Fruit fly (Drosophila melanogaster) Kc167 (cell line): ENCODE data around the gene Dlc90F.

Experiments used
- Myc ChIP-seq: fragments of >200 bp; optimal IDR thresholded peaks from 2 replicates; lab custom pipeline; 2017; ENCODE audit warnings: missing external identifiers
- Sin3A ChIP-seq: fragments of >200 bp; optimal IDR thresholded peaks from 2 replicates; lab custom pipeline; 2018; ENCODE audit warnings: missing external identifiers
- h ChIP-seq: fragments of >200 bp; optimal IDR thresholded peaks from 3 replicates; lab custom pipeline; 2018; ENCODE audit warnings: missing external identifiers
- insv ChIP-seq: fragments of >200 bp; optimal IDR thresholded peaks from 3 replicates; lab custom pipeline; 2018; ENCODE audit warnings: missing external identifiers
- psq ChIP-seq: fragments of >200 bp; optimal IDR thresholded peaks from 2 replicates; lab custom pipeline; 2017; ENCODE audit warnings: missing external identifiers
- ttk ChIP-seq: sonication (Bioruptor generic); optimal IDR thresholded peaks from 2 replicates; lab custom pipeline; 2017; ENCODE audit warnings: missing external identifiers

Gene Dlc90F

DNA sequence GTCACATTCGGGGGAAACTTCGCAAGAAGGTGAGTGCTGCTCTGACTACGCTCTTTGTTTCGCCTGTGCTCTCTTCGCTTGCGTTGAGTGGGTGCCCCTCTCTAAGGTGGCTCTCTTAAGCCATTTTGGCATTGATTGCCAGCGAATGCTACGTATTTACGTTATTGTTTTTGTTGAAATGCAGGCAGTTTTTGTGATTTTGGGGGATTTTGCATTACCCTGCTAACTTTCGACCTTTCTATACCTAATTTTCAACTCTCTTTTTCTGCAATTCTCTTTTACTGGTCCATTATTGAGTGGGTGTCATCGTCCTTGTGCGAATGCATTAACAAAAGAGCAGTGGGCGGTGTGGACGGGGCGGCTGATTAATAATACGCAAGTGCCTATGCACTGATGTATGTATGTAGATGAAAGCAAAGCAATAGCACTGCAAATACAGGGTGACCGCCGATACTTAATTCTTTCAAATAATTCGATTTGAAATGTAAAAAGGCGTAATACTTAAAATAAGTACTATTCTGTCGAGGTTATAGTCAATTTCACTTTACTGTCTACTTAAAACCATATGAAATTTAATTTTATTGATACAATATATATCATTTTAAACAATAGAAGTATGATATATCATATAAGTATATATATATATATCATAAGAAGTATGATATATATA lies 23.8 kb upstream of the Dlc90F start:
- TF ChIP-seq h (lab: Kevin White, UChicago), result no peak
- no peak for TF ChIP-seq ttk (lab: Kevin White, UChicago)
- no peak for TF ChIP-seq psq (lab: Kevin White, UChicago)
- TF ChIP-seq insv (lab: Kevin White, UChicago), result no peak
- no peak for TF ChIP-seq Sin3A (lab: Kevin White, UChicago)
- TF ChIP-seq Myc (lab: Kevin White, UChicago), result no peak

dm6 chr3R:18276688-18277087 lies 22.3 kb upstream of the Dlc90F start:
- TF ChIP-seq h (lab: Kevin White, UChicago) (no peak), psq (lab: Kevin White, UChicago) (no peak), Myc (lab: Kevin White, UChicago) (no peak)

- no peak for TF ChIP-seq insv (lab: Kevin White, UChicago)
- no peak for TF ChIP-seq ttk (lab: Kevin White, UChicago)
- TF ChIP-seq psq (lab: Kevin White, UChicago), result no peak
- TF ChIP-seq Myc (lab: Kevin White, UChicago), result no peak
- TF ChIP-seq Sin3A (lab: Kevin White, UChicago), result no peak
- no peak for TF ChIP-seq h (lab: Kevin White, UChicago)
Observed at dm6 chr3R:18277406-18277805, 21.6 kb upstream of the Dlc90F start.

- TF ChIP-seq Sin3A (lab: Kevin White, UChicago) (no peak), psq (lab: Kevin White, UChicago) (no peak), h (lab: Kevin White, UChicago) (no peak), insv (lab: Kevin White, UChicago) (no peak), Myc (lab: Kevin White, UChicago) (no peak), ttk (lab: Kevin White, UChicago) (no peak)
Observed at dm6 chr3R:18279494-18279893, 19.5 kb upstream of the Dlc90F start, which contains the start of gene CG7142. CG7142 (minus strand) TSS chr3R:18279522.

DNA sequence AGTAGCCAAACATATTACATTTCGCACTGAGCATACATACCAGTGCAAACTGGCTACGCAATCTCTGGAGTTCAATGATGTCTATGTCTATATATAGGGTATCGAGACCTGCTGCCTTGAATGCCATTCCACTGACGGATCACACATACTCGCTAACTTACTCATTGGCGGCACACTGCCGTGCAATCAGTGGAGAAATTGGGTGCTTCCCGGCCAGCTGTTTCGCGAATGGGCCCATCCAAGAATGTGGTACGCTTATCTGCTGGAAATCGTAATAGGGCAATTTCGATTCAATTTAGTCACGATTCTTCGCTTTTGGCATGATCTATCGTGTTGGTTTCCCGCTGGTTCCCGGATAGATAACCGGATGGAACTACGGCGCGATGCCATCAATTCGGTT lies 18.9 kb upstream of the Dlc90F start:
- TF ChIP-seq insv (lab: Kevin White, UChicago), result no peak
- no peak for TF ChIP-seq psq (lab: Kevin White, UChicago)
- TF ChIP-seq h (lab: Kevin White, UChicago), result no peak
- no peak for TF ChIP-seq Myc (lab: Kevin White, UChicago)
- TF ChIP-seq Sin3A (lab: Kevin White, UChicago), result no peak
- no peak for TF ChIP-seq ttk (lab: Kevin White, UChicago)

- TF ChIP-seq insv (lab: Kevin White, UChicago) (no peak), psq (lab: Kevin White, UChicago) (no peak), Myc (lab: Kevin White, UChicago) (no peak), Sin3A (lab: Kevin White, UChicago) (no peak), ttk (lab: Kevin White, UChicago) (no peak), h (lab: Kevin White, UChicago) (no peak)
Observed at dm6 chr3R:18280866-18281473, 18.1 kb upstream of the Dlc90F start.

- no peak for TF ChIP-seq Myc (lab: Kevin White, UChicago)
- no peak for TF ChIP-seq Sin3A (lab: Kevin White, UChicago)
- TF ChIP-seq h (lab: Kevin White, UChicago), result no peak
Observed at dm6 chr3R:18283441-18283840, 15.6 kb upstream of the Dlc90F start, which contains the start of the genes CG14312 and CG8064. CG14312 (minus strand) TSS chr3R:18283528. CG8064 (plus strand) TSS chr3R:18283660.

dm6 chr3R:18288677-18289076 lies 10.4 kb upstream of the Dlc90F start, which contains the start of gene CG7131:
CG7131 (minus strand) TSS chr3R:18288777.
- TF ChIP-seq insv (lab: Kevin White, UChicago) (no peak), ttk (lab: Kevin White, UChicago) (no peak), Sin3A (lab: Kevin White, UChicago) (no peak), h (lab: Kevin White, UChicago) (no peak), Myc (lab: Kevin White, UChicago) (no peak), psq (lab: Kevin White, UChicago) (no peak)

DNA sequence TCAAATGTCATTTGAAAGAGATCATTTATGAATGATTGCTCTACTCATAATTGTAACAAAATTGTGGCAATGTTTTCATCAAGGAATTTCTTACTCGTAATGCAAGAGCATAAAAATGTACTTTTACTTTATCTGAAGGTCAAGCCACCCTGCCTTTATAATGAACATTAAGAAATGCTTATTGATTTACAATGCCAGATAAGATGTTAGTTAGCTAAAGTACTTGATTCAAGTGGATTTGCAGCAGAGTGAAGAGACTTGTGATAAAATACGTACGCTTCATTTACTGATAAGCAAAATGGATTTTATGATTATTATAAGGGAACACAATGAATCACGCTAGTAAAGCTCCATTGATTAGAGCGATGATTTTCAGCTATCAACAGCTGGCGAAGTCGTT lies 7.2 kb upstream of the Dlc90F start:
- TF ChIP-seq ttk (lab: Kevin White, UChicago), result no peak
- TF ChIP-seq psq (lab: Kevin White, UChicago), result no peak
- TF ChIP-seq Sin3A (lab: Kevin White, UChicago), result no peak
- no peak for TF ChIP-seq Myc (lab: Kevin White, UChicago)
- no peak for TF ChIP-seq h (lab: Kevin White, UChicago)
- TF ChIP-seq insv (lab: Kevin White, UChicago), result no peak

DNA sequence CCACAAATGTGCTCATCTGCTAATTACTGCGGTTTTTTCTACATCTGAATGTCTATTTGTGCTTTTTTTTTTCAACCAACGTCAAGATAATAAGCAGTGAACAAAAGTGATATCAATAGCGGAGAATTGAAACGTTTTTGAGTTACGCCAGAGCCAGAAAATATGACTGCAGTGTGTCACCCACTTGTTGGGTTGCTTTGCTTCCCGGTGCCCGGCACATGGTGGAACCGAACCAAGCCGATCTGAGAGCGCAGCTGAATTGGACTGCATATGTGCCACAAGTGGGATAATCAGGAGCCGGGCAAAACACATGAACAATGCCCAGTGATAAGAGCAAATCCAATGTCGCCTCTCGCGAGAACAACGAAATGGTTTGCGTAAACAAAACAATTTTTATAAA lies 6.7 kb upstream of the Dlc90F start:
- no peak for TF ChIP-seq Sin3A (lab: Kevin White, UChicago)
- TF ChIP-seq insv (lab: Kevin White, UChicago), result no peak
- no peak for TF ChIP-seq ttk (lab: Kevin White, UChicago)
- no peak for TF ChIP-seq h (lab: Kevin White, UChicago)
- TF ChIP-seq psq (lab: Kevin White, UChicago), result no peak
- no peak for TF ChIP-seq Myc (lab: Kevin White, UChicago)

DNA sequence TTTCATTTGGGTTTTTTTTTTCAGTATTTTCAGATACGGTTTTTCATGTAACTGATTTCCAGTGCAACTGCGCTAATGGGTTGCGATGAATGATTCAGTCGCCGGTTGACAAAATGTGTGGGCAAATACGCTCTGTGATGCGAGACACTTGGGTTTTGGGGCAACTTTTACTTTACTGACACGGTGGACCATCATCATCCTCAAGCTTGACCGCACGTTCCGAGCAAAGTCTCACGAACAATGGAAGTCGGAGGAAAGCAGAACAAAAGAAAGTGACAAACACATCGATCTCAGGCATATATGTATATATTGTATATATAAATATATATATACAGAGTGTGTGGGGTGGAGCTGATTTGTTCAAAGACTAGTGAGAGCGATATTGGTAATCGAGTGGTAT lies 4.5 kb upstream of the Dlc90F start:
- TF ChIP-seq psq (lab: Kevin White, UChicago) (no peak), Myc (lab: Kevin White, UChicago) (no peak), h (lab: Kevin White, UChicago) (no peak), ttk (lab: Kevin White, UChicago) (no peak), Sin3A (lab: Kevin White, UChicago) (no peak), insv (lab: Kevin White, UChicago) (no peak)
